Worm (Caenorhabditis elegans) whole organism, L1 larva: Measurements from ENCODE around the gene fbxa-166.

Source experiments
- Y116A8C.19 ChIP-seq: sonication (generic microtip); optimal IDR thresholded peaks from 2 replicates; lab custom pipeline; 2016; ENCODE audit warnings: missing compliant biosample characterization, missing genetic modification characterization, borderline replicate concordance
- aha-1 ChIP-seq: fragments of 150-350 bp; optimal IDR thresholded peaks from 2 replicates; lab custom pipeline; 2014; ENCODE audit warnings: missing biosample characterization, missing genetic modification characterization
- aly-2 ChIP-seq: fragments of 150-350 bp; optimal IDR thresholded peaks from 2 replicates; lab custom pipeline; 2014; ENCODE audit warnings: missing biosample characterization, missing genetic modification characterization
- blmp-1 ChIP-seq: fragments of 150-350 bp; optimal IDR thresholded peaks from 2 replicates; lab custom pipeline; 2014; ENCODE audit warnings: missing biosample characterization, missing genetic modification characterization
- ceh-82 ChIP-seq, 3 experiments: fragments of 150-350 bp in 1 of 3; sonication (generic microtip) in 2 of 3; optimal IDR thresholded peaks; 2 replicates each; lab custom pipeline; 2014 to 2017; ENCODE audit warnings: missing biosample characterization in 3 of 3, missing genetic modification characterization in 3 of 3
- ceh-88 ChIP-seq: fragments of 200-800 bp; sonication (Bioruptor generic); IDR thresholded peaks from 2 replicates; pipeline ENCODE4 v1.3.6; 2022; ENCODE audit warnings: missing genetic modification characterization, missing compliant biosample characterization
- dsc-1 ChIP-seq: sonication (generic microtip); optimal IDR thresholded peaks from 2 replicates; lab custom pipeline; 2016; ENCODE audit warnings: mild to moderate bottlenecking, missing genetic modification characterization, missing compliant biosample characterization
- efl-1 ChIP-seq, 4 experiments: fragments of 150-350 bp; optimal IDR thresholded peaks in 3 of 4; peaks in 1 of 4; 1 replicate in 1 of 4; 2 replicates in 3 of 4; lab custom pipeline; 2014; ENCODE audit warnings: missing biosample characterization in 2 of 4, missing genetic modification characterization in 2 of 4, missing genetic modification reagents in 2 of 4
- elt-2 ChIP-seq: sonication (generic microtip); optimal IDR thresholded peaks from 2 replicates; lab custom pipeline; 2016; ENCODE audit warnings: missing genetic modification characterization, mild to moderate bottlenecking, inconsistent platforms, missing compliant biosample characterization, missing genetic modification reagents
- fkh-4 ChIP-seq: sonication (generic microtip); optimal IDR thresholded peaks from 2 replicates; lab custom pipeline; 2016; ENCODE audit warnings: missing compliant biosample characterization, missing genetic modification characterization, borderline replicate concordance
- fkh-8 ChIP-seq: sonication (generic microtip); optimal IDR thresholded peaks from 2 replicates; lab custom pipeline; 2016; ENCODE audit warnings: mild to moderate bottlenecking, missing genetic modification characterization, missing compliant biosample characterization
- fos-1 ChIP-seq: fragments of 150-350 bp; optimal IDR thresholded peaks from 2 replicates; lab custom pipeline; 2014; ENCODE audit warnings: missing biosample characterization, missing genetic modification characterization
- grh-1 ChIP-seq: fragments of 200-800 bp; sonication (Bioruptor generic); IDR thresholded peaks from 2 replicates; pipeline ENCODE4 v1.3.6; 2022; ENCODE audit warnings: missing genetic modification reagents, missing genetic modification characterization, missing compliant biosample characterization
- hlh-4 ChIP-seq: sonication (generic microtip); optimal IDR thresholded peaks from 2 replicates; lab custom pipeline; 2016; ENCODE audit warnings: mild to moderate bottlenecking, missing genetic modification characterization, missing compliant biosample characterization
- hpl-2 ChIP-seq: fragments of 150-350 bp; optimal IDR thresholded peaks from 2 replicates; lab custom pipeline; 2014; ENCODE audit warnings: missing biosample characterization, missing genetic modification reagents, missing genetic modification characterization
- jun-1 ChIP-seq: fragments of 150-350 bp; optimal IDR thresholded peaks from 2 replicates; lab custom pipeline; 2014; ENCODE audit warnings: missing biosample characterization, missing genetic modification reagents, missing genetic modification characterization
- lin-13 ChIP-seq: fragments of 150-350 bp; optimal IDR thresholded peaks from 2 replicates; lab custom pipeline; 2014; ENCODE audit warnings: missing biosample characterization, missing genetic modification reagents, missing genetic modification characterization
- lin-35 ChIP-seq, 2 experiments: fragments of 150-350 bp; optimal IDR thresholded peaks; 2 replicates each; lab custom pipeline; 2014; ENCODE audit warnings: missing biosample characterization in 2 of 2, missing genetic modification characterization in 2 of 2, missing genetic modification reagents in 2 of 2
- lin-39 ChIP-seq: fragments of 150-350 bp; optimal IDR thresholded peaks from 2 replicates; lab custom pipeline; 2014; ENCODE audit warnings: missing biosample characterization, missing genetic modification reagents, missing genetic modification characterization
- lsy-2 ChIP-seq, 2 experiments: fragments of 150-350 bp; optimal IDR thresholded peaks; 2 replicates each; lab custom pipeline; 2014; ENCODE audit warnings: missing biosample characterization in 2 of 2, missing genetic modification characterization in 2 of 2
- nhr-12 ChIP-seq: sonication (generic microtip); optimal IDR thresholded peaks from 2 replicates; lab custom pipeline; 2017; ENCODE audit warnings: missing biosample characterization, missing genetic modification characterization
- nhr-19 ChIP-seq: fragments of 200-800 bp; sonication (Bioruptor generic); conservative IDR thresholded peaks from 2 replicates; pipeline ENCODE4 v1.3.6; 2022; ENCODE audit warnings: missing genetic modification characterization, missing compliant biosample characterization
- nhr-20 ChIP-seq: sonication (generic microtip); optimal IDR thresholded peaks from 2 replicates; lab custom pipeline; 2016; ENCODE audit warnings: mild to moderate bottlenecking, missing genetic modification characterization, missing compliant biosample characterization
- nhr-85 ChIP-seq: sonication (generic microtip); peaks from one replicate; lab custom pipeline; 2016; ENCODE audit warnings: missing genetic modification characterization, inconsistent platforms, missing compliant biosample characterization
- pag-3 ChIP-seq: sonication (generic microtip); optimal IDR thresholded peaks from 2 replicates; lab custom pipeline; 2017; ENCODE audit warnings: missing genetic modification characterization, mild to moderate bottlenecking, missing compliant biosample characterization, antibody characterized with exemption, borderline replicate concordance; ENCODE audit not compliant: insufficient read depth
- pqm-1 ChIP-seq: sonication (generic microtip); optimal IDR thresholded peaks from 3 replicates; lab custom pipeline; 2017; ENCODE audit warnings: missing biosample characterization, missing genetic modification characterization
- skn-1 ChIP-seq: fragments of 150-350 bp; optimal IDR thresholded peaks from 2 replicates; lab custom pipeline; 2014; ENCODE audit warnings: missing biosample characterization, missing genetic modification characterization
- snpc-4 ChIP-seq: fragments of 150-350 bp; optimal IDR thresholded peaks from 2 replicates; lab custom pipeline; 2014; ENCODE audit warnings: missing biosample characterization, missing genetic modification characterization
- sptf-1 ChIP-seq: fragments of 150-350 bp; optimal IDR thresholded peaks from 2 replicates; lab custom pipeline; 2014; ENCODE audit warnings: missing biosample characterization, missing genetic modification characterization
- sup-37 ChIP-seq: fragments of 200-800 bp; sonication (Bioruptor generic); optimal IDR thresholded peaks from 2 replicates; lab custom pipeline; 2018; ENCODE audit warnings: mild to moderate bottlenecking, missing genetic modification characterization, missing compliant biosample characterization
- unc-86 ChIP-seq: sonication (generic microtip); optimal IDR thresholded peaks from 2 replicates; lab custom pipeline; 2016; ENCODE audit warnings: missing genetic modification characterization, missing compliant biosample characterization
- vab-15 ChIP-seq: sonication (generic microtip); optimal IDR thresholded peaks from 2 replicates; lab custom pipeline; 2017; ENCODE audit warnings: missing genotype, mild to moderate bottlenecking, missing genetic modification characterization, missing compliant biosample characterization
- xbp-1 ChIP-seq: sonication (generic microtip); optimal IDR thresholded peaks from 2 replicates; lab custom pipeline; 2016; ENCODE audit warnings: missing genetic modification characterization, missing compliant biosample characterization

fbxa-166 gene

ce11 chrII:1589845-1590244, 29.0 kb downstream of the fbxa-166 start, which contains the start of gene T07H3.7:
Gene T07H3.7, minus strand, starts transcription at chrII:1589945.
- TF ChIP-seq blmp-1 (no peak), grh-1 (no peak)
- TF ChIP-seq, all 84 proteins: peak for 0

- TF ChIP-seq snpc-4 (tag; lab: Kevin White, UChicago) (no peak), hpl-2 (GFP tag; lab: Kevin White, UChicago) (no peak), Y116A8C.19 (tag; lab: Kevin White, UChicago) (no peak), nhr-85 (tag; lab: Kevin White, UChicago) (no peak), aly-2 (tag; lab: Kevin White, UChicago) (no peak), nhr-20 (tag; lab: Kevin White, UChicago) (no peak), vab-15 (tag; lab: Kevin White, UChicago) (no peak), fkh-4 (tag; lab: Kevin White, UChicago) (no peak), pag-3 (no peak), dsc-1 (no peak), sup-37 (GFP tag; lab: Kevin White, UChicago) (no peak)
These were observed 32.5 kb downstream of the fbxa-166 start, which contains the start of gene T07H3.8 for ce11 chrII:1586305-1586704. Gene T07H3.8, plus strand, starts transcription at chrII:1586605.

- TF ChIP-seq lsy-2 (tag; optimal IDR thresholded peaks at IDR 0.05; lab: Kevin White, UChicago) (no peak), pqm-1 (tag; lab: Kevin White, UChicago) (no peak), sptf-1 (tag; lab: Kevin White, UChicago) (no peak), skn-1 (tag; lab: Kevin White, UChicago) (no peak), nhr-19 (GFP tag; lab: Robert Waterston, UW) (no peak), nhr-12 (tag; lab: Kevin White, UChicago) (no peak)
These were observed 34.7 kb downstream of the fbxa-166 start, which contains the start of gene clec-21 for ce11 chrII:1584140-1584539. Gene clec-21, minus strand, starts transcription at chrII:1584240.

ce11 chrII:1579886-1580285, 39.0 kb downstream of the fbxa-166 start, which contains the start of gene math-38:
Gene math-38, minus strand, starts transcription at chrII:1579986.
- TF ChIP-seq elt-2 (tag; lab: Kevin White, UChicago) (peak; percentile 22), vab-15 (tag; lab: Kevin White, UChicago) (no peak)

- no peak for TF ChIP-seq aha-1 (tag; lab: Kevin White, UChicago)
- TF ChIP-seq lin-35 (GFP tag; optimal IDR thresholded peaks at IDR 0.05; lab: Kevin White, UChicago): peak in 1 of 2 experiments; percentile 29
- TF ChIP-seq jun-1 (tag; lab: Kevin White, UChicago): peak; percentile 12
- TF ChIP-seq ceh-82 (tag; optimal IDR thresholded peaks at IDR 0.05; lab: Kevin White, UChicago): no peak
- no peak for TF ChIP-seq fos-1
- TF ChIP-seq ceh-88 (GFP tag; lab: Robert Waterston, UW): no peak
- TF ChIP-seq pag-3: no peak
- no peak for TF ChIP-seq snpc-4 (tag; lab: Kevin White, UChicago)
- TF ChIP-seq hpl-2 (GFP tag; lab: Kevin White, UChicago): no peak
- no peak for TF ChIP-seq unc-86 (tag; lab: Kevin White, UChicago)
- peak; percentile 73 for TF ChIP-seq elt-2 (tag; lab: Kevin White, UChicago)
- no peak for TF ChIP-seq fkh-8
- TF ChIP-seq blmp-1: no peak
- TF ChIP-seq hlh-4: no peak
- TF ChIP-seq lin-39 (tag; lab: Kevin White, UChicago): no peak
- TF ChIP-seq xbp-1: no peak
- no peak for TF ChIP-seq efl-1 (optimal IDR thresholded peaks at IDR 0.05; lab: Kevin White, UChicago)
- peak in 1 of 2 experiments; percentile 16 for TF ChIP-seq efl-1 (GFP tag; optimal IDR thresholded peaks at IDR 0.05 in 1 of 2; lab: Kevin White, UChicago)
- no peak for TF ChIP-seq lin-13 (GFP tag; lab: Kevin White, UChicago)
These were observed 42.1 kb downstream of the fbxa-166 start for ce11 chrII:1576772-1577171.
